Worm (Caenorhabditis elegans) whole organism, L4 larva: Measurements from ENCODE around the gene srab-16.
A peak's percentile ranks its signal among the peaks of the same experiment; 100 is the strongest.
"Not testable (repeated sequence)": the region's sequence is repeated elsewhere in the genome, so short reads cannot be mapped to it uniquely, and the experiment has no call there.

Source experiments
- F49E8.2 ChIP-seq: sonication (generic microtip); optimal IDR thresholded peaks from 2 replicates; lab custom pipeline; 2016; ENCODE audit warnings: missing compliant biosample characterization, mild to moderate bottlenecking, missing genetic modification characterization, borderline replicate concordance
- R02D3.7 ChIP-seq: fragments of 150-350 bp; sonication (generic microtip); optimal IDR thresholded peaks from 3 replicates; lab custom pipeline; 2014; ENCODE audit warnings: missing biosample characterization, missing genetic modification characterization
- Y5F2A.4 ChIP-seq: fragments of 200-800 bp; sonication (Bioruptor generic); optimal IDR thresholded peaks from 2 replicates; lab custom pipeline; 2018; ENCODE audit warnings: mild to moderate bottlenecking, missing genetic modification characterization, missing compliant biosample characterization
- ZK546.5 ChIP-seq, 2 experiments: sonication (generic microtip); optimal IDR thresholded peaks; 2 replicates each; lab custom pipeline; 2017; ENCODE audit warnings: missing biosample characterization in 2 of 2, missing genetic modification characterization in 2 of 2
- aha-1 ChIP-seq: fragments of 150-350 bp; peaks from one replicate; lab custom pipeline; 2014; ENCODE audit warnings: missing biosample characterization, missing genetic modification characterization
- arid-1 ChIP-seq: fragments of 200-800 bp; sonication (Bioruptor generic); conservative IDR thresholded peaks from 2 replicates; pipeline ENCODE4 v1.3.6; 2022; ENCODE audit warnings: missing genetic modification reagents, missing genetic modification characterization, missing compliant biosample characterization
- ceh-20 ChIP-seq: fragments of 200-800 bp; sonication (Bioruptor generic); IDR thresholded peaks from 2 replicates; pipeline ENCODE4 v1.3.6; 2022; ENCODE audit warnings: missing genetic modification reagents, missing genetic modification characterization, missing compliant biosample characterization
- daf-19 ChIP-seq: fragments of 200-800 bp; sonication (Bioruptor generic); conservative IDR thresholded peaks from 2 replicates; pipeline ENCODE4 v1.3.6; 2022; ENCODE audit warnings: missing genetic modification characterization, missing compliant biosample characterization
- daf-8 ChIP-seq: fragments of 200-800 bp; sonication (Bioruptor generic); IDR thresholded peaks from 2 replicates; pipeline ENCODE4 v1.3.6; 2022; ENCODE audit warnings: missing genetic modification characterization, missing compliant biosample characterization
- dpl-1 ChIP-seq: fragments of 150-350 bp; optimal IDR thresholded peaks from 2 replicates; lab custom pipeline; 2014; ENCODE audit warnings: missing biosample characterization, missing genetic modification reagents, missing genetic modification characterization
- duxl-1 ChIP-seq: sonication (generic microtip); optimal IDR thresholded peaks from 2 replicates; lab custom pipeline; 2016; ENCODE audit warnings: mild to moderate bottlenecking, missing genetic modification characterization, moderate library complexity, missing compliant biosample characterization; ENCODE audit not compliant: poor library complexity
- egl-43 ChIP-seq: fragments of 200-800 bp; sonication (Bioruptor generic); IDR thresholded peaks from 2 replicates; pipeline ENCODE4 v1.3.6; 2022; ENCODE audit warnings: missing genetic modification reagents, missing genetic modification characterization, missing compliant biosample characterization
- fos-1 ChIP-seq: fragments of 150-350 bp; optimal IDR thresholded peaks from 2 replicates; lab custom pipeline; 2014; ENCODE audit warnings: missing biosample characterization, missing genetic modification characterization
- hmg-1.1 ChIP-seq: fragments of 200-800 bp; sonication (Bioruptor generic); IDR thresholded peaks from 2 replicates; pipeline ENCODE4 v1.3.6; 2022; ENCODE audit warnings: missing genetic modification reagents, missing genetic modification characterization, missing compliant biosample characterization
- lin-13 ChIP-seq: fragments of 150-350 bp; optimal IDR thresholded peaks from 2 replicates; lab custom pipeline; 2014; ENCODE audit warnings: missing biosample characterization, missing genetic modification reagents, missing genetic modification characterization
- lin-38 ChIP-seq: fragments of 200-800 bp; sonication (Bioruptor generic); IDR thresholded peaks from 2 replicates; pipeline ENCODE4 v1.3.6; 2022; ENCODE audit warnings: missing genetic modification reagents, missing genetic modification characterization, missing compliant biosample characterization
- lin-39 ChIP-seq: fragments of 150-350 bp; optimal IDR thresholded peaks from 2 replicates; lab custom pipeline; 2014; ENCODE audit warnings: missing biosample characterization, missing genetic modification reagents, missing genetic modification characterization
- mdt-29 ChIP-seq: fragments of 200-800 bp; sonication (Bioruptor generic); IDR thresholded peaks from 2 replicates; pipeline ENCODE4 v1.3.6; 2022; ENCODE audit warnings: missing genetic modification reagents, missing genetic modification characterization, missing compliant biosample characterization
- nhr-10 ChIP-seq: fragments of 150-350 bp; optimal IDR thresholded peaks from 2 replicates; lab custom pipeline; 2014; ENCODE audit warnings: missing biosample characterization, missing genetic modification characterization
- nhr-11 ChIP-seq: fragments of 150-350 bp; optimal IDR thresholded peaks from 2 replicates; lab custom pipeline; 2014; ENCODE audit warnings: missing biosample characterization, missing genetic modification characterization
- nhr-111 ChIP-seq: fragments of 200-800 bp; sonication (Bioruptor generic); optimal IDR thresholded peaks from 2 replicates; lab custom pipeline; 2018; ENCODE audit warnings: mild to moderate bottlenecking, missing genetic modification characterization, missing compliant biosample characterization
- nhr-42 ChIP-seq: fragments of 200-800 bp; sonication (Bioruptor generic); IDR thresholded peaks from 2 replicates; pipeline ENCODE4 v1.3.6; 2022; ENCODE audit warnings: missing genetic modification characterization, missing compliant biosample characterization
- nhr-76 ChIP-seq: fragments of 150-350 bp; optimal IDR thresholded peaks from 2 replicates; lab custom pipeline; 2014; ENCODE audit warnings: missing biosample characterization, missing genetic modification characterization
- nhr-77 ChIP-seq: fragments of 150-350 bp; optimal IDR thresholded peaks from 2 replicates; lab custom pipeline; 2014; ENCODE audit warnings: missing biosample characterization, missing genetic modification characterization
- pha-4 ChIP-seq, 2 experiments: fragments of 150-350 bp in 1 of 2; fragments of 200-800 bp in 1 of 2; sonication (Bioruptor generic) in 1 of 2; IDR thresholded peaks in 1 of 2; optimal IDR thresholded peaks in 1 of 2; 2 replicates each; pipeline versions ENCODE4 v1.3.6 to Lab custom; 2014 to 2022; ENCODE audit warnings: missing genetic modification characterization in 2 of 2, missing genetic modification reagents in 2 of 2, missing biosample characterization in 1 of 2, missing compliant biosample characterization in 1 of 2
- pqm-1 ChIP-seq: sonication (generic microtip); optimal IDR thresholded peaks from 2 replicates; lab custom pipeline; 2017; ENCODE audit warnings: missing biosample characterization, missing genetic modification characterization
- saeg-2 ChIP-seq: fragments of 200-800 bp; sonication (Bioruptor generic); IDR thresholded peaks from 2 replicates; pipeline ENCODE4 v1.3.6; 2022; ENCODE audit warnings: missing genetic modification reagents, missing genetic modification characterization, missing compliant biosample characterization
- spr-3 ChIP-seq: fragments of 200-800 bp; sonication (Bioruptor generic); optimal IDR thresholded peaks from 2 replicates; lab custom pipeline; 2018; ENCODE audit warnings: mild to moderate bottlenecking, missing genetic modification characterization, missing compliant biosample characterization
- tra-1 ChIP-seq: fragments of 200-800 bp; sonication (Bioruptor generic); IDR thresholded peaks from 2 replicates; pipeline ENCODE4 v1.3.6; 2022; ENCODE audit warnings: missing genetic modification reagents, missing genetic modification characterization, missing compliant biosample characterization
- unc-39 ChIP-seq: sonication (generic microtip); optimal IDR thresholded peaks from 2 replicates; lab custom pipeline; 2017; ENCODE audit warnings: missing biosample characterization, missing genetic modification characterization
- unc-62 ChIP-seq, 3 experiments: fragments of 150-350 bp in 1 of 3; sonication (generic microtip); optimal IDR thresholded peaks in 2 of 3; peaks in 1 of 3; 1 replicate in 1 of 3; 2 replicates in 2 of 3; lab custom pipeline; 2014 to 2017; ENCODE audit warnings: missing biosample characterization in 3 of 3, missing genetic modification characterization in 3 of 3, missing genetic modification reagents in 3 of 3, missing genotype in 1 of 3
- vab-7 ChIP-seq: fragments of 200-800 bp; sonication (Bioruptor generic); IDR thresholded peaks from 2 replicates; pipeline ENCODE4 v1.3.6; 2022; ENCODE audit warnings: missing genetic modification reagents, missing genetic modification characterization, missing compliant biosample characterization
- zag-1 ChIP-seq: fragments of 150-350 bp; optimal IDR thresholded peaks from 2 replicates; lab custom pipeline; 2014; ENCODE audit warnings: missing biosample characterization, missing genetic modification characterization
- zfp-2 ChIP-seq: sonication (generic microtip); optimal IDR thresholded peaks from 2 replicates; lab custom pipeline; 2016; ENCODE audit warnings: mild to moderate bottlenecking, missing genetic modification characterization, missing compliant biosample characterization
- zfp-3 ChIP-seq: fragments of 200-800 bp; sonication (Bioruptor generic); conservative IDR thresholded peaks from 2 replicates; pipeline ENCODE4 v1.3.6; 2022; ENCODE audit warnings: missing genetic modification reagents, missing genetic modification characterization, missing compliant biosample characterization
- zip-11 ChIP-seq: fragments of 200-800 bp; sonication (Bioruptor generic); IDR thresholded peaks from 2 replicates; pipeline ENCODE4 v1.3.6; 2022; ENCODE audit warnings: missing genetic modification characterization, missing compliant biosample characterization
- ztf-11 ChIP-seq: fragments of 150-350 bp; optimal IDR thresholded peaks from 2 replicates; lab custom pipeline; 2014; ENCODE audit warnings: missing biosample characterization, missing genetic modification characterization

The srab-16 gene

DNA sequence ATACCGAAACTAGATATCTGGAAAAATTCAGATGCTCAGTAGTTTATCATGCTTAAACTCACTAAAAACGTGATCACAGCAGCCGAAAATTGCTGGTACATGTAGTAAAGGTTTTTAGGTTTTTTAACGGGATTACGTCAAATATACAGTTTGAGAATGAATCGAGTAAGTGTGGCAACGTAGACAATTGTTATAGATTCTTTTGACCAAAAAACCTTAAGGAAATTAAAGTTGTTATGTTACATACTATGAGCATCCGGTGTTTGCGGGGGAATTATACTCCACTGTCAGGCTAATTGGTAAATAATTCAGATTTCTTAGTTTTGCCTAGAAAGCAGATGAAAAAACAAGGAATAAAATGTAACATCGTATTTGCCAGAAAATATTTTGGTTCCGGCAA lies 38.1 kb downstream of the srab-16 start, which contains the start of gene srx-32:
Gene srx-32, minus strand, starts transcription at position 101 of the 400 bp plus-strand sequence.
- peak in 1 of 2 experiments; percentile 30 for TF ChIP-seq unc-62 (GFP tag; optimal IDR thresholded peaks at IDR 0.05 in 1 of 2; lab: Kevin White, UChicago)
- TF ChIP-seq unc-62 (tag; optimal IDR thresholded peaks at IDR 0.05; lab: Kevin White, UChicago): not testable (repeated sequence)

ce11 chrV:822922-823321 lies 40.4 kb downstream of the srab-16 start, which contains the start of gene srx-31:
TSS of gene srx-31 (minus strand) at chrV:823022.
- not testable (repeated sequence) for TF ChIP-seq pha-4 (GFP tag; IDR thresholded peaks at IDR 0.05; lab: Robert Waterston, UW); pha-4 (tag; optimal IDR thresholded peaks at IDR 0.05; lab: Kevin White, UChicago); lin-39; nhr-11 (tag; lab: Kevin White, UChicago)

- TF ChIP-seq nhr-42 (GFP tag; lab: Robert Waterston, UW): no peak
- no peak for TF ChIP-seq vab-7 (GFP tag; lab: Robert Waterston, UW)
- no peak for TF ChIP-seq duxl-1
- no peak for TF ChIP-seq nhr-111 (GFP tag; lab: Kevin White, UChicago)
- no peak for TF ChIP-seq unc-39 (tag; lab: Kevin White, UChicago)
- no peak for TF ChIP-seq zfp-2 (tag; lab: Kevin White, UChicago)
- TF ChIP-seq ZK546.5 (tag; optimal IDR thresholded peaks at IDR 0.05; lab: Kevin White, UChicago): no peak
- no peak for TF ChIP-seq ceh-20 (GFP tag; lab: Robert Waterston, UW)
- TF ChIP-seq nhr-10 (tag; lab: Kevin White, UChicago): no peak
- TF ChIP-seq lin-39: no peak
- TF ChIP-seq daf-8: no peak
- TF ChIP-seq tra-1: no peak
- TF ChIP-seq F49E8.2: no peak
- no peak for TF ChIP-seq lin-38 (GFP tag; lab: Robert Waterston, UW)
- no peak for TF ChIP-seq zfp-3 (GFP tag; lab: Robert Waterston, UW)
- TF ChIP-seq saeg-2 (GFP tag; lab: Robert Waterston, UW): no peak
- TF ChIP-seq spr-3 (GFP tag; lab: Kevin White, UChicago): no peak
- no peak for TF ChIP-seq aha-1
- no peak for TF ChIP-seq pqm-1 (tag; lab: Kevin White, UChicago)
- no peak for TF ChIP-seq lin-13 (GFP tag; lab: Kevin White, UChicago)
Measured at ce11 chrV:826097-826496, 43.6 kb downstream of the srab-16 start, which contains the start of gene F41H8.2. TSS of gene F41H8.2 (plus strand) at chrV:826397.

ce11 chrV:833368-833767 lies 50.8 kb downstream of the srab-16 start, which contains the start of gene F41H8.1:
TSS of gene F41H8.1 (plus strand) at chrV:833668.
- TF ChIP-seq pqm-1 (tag; lab: Kevin White, UChicago): no peak
- TF ChIP-seq zip-11: no peak
- no peak for TF ChIP-seq dpl-1
- no peak for TF ChIP-seq R02D3.7
- no peak for TF ChIP-seq nhr-76 (tag; lab: Kevin White, UChicago)
- no peak for TF ChIP-seq mdt-29
- no peak for TF ChIP-seq ztf-11 (tag; lab: Kevin White, UChicago)
- no peak for TF ChIP-seq egl-43 (GFP tag; lab: Robert Waterston, UW)
- no peak for TF ChIP-seq zag-1 (tag; lab: Kevin White, UChicago)
- no peak for TF ChIP-seq hmg-1.1 (GFP tag; lab: Robert Waterston, UW)
- TF ChIP-seq daf-19 (GFP tag; lab: Robert Waterston, UW): no peak
- TF ChIP-seq unc-39 (tag; lab: Kevin White, UChicago): no peak
- TF ChIP-seq arid-1 (GFP tag; lab: Robert Waterston, UW): no peak
- TF ChIP-seq fos-1: no peak
- TF ChIP-seq nhr-77 (tag; lab: Kevin White, UChicago): no peak
- TF ChIP-seq Y5F2A.4 (GFP tag; lab: Kevin White, UChicago): no peak
- no peak for TF ChIP-seq lin-39
